Fruit fly (Drosophila melanogaster): ENCODE measurements around the gene CG14020.

The CG14020 gene

dm6 chr2L:5517393-5517792, at the start of gene CG14020:
Gene CG14020, plus strand, starts transcription at chr2L:5517737.
- TF ChIP-seq fru (GFP tag; optimal IDR thresholded peaks at IDR 0.05): no peak
- no peak for TF ChIP-seq tai (GFP tag; optimal IDR thresholded peaks at IDR 0.05)
- TF ChIP-seq ey (GFP tag; optimal IDR thresholded peaks at IDR 0.05): no peak
- TF ChIP-seq brk (GFP tag; optimal IDR thresholded peaks at IDR 0.05): no peak
- no peak for TF ChIP-seq Abd-B (GFP tag; optimal IDR thresholded peaks at IDR 0.05)
- TF ChIP-seq sv (GFP tag; optimal IDR thresholded peaks at IDR 0.05): no peak
- no peak for TF ChIP-seq Vsx2 (GFP tag; optimal IDR thresholded peaks at IDR 0.05; ENCODE audit: partially characterized antibody)
- TF ChIP-seq Dif (GFP tag; optimal IDR thresholded peaks at IDR 0.05; ENCODE audit: partially characterized antibody): no peak
- no peak for TF ChIP-seq CG32264 (GFP tag; optimal IDR thresholded peaks at IDR 0.05)
- no peak for TF ChIP-seq dl (GFP tag; optimal IDR thresholded peaks at IDR 0.05; ENCODE audit: insufficient read depth in 1 of 2, partially characterized antibody in 2 of 2)
- TF ChIP-seq jim (GFP tag; optimal IDR thresholded peaks at IDR 0.05): no peak
- TF ChIP-seq GATAd (GFP tag; optimal IDR thresholded peaks at IDR 0.05): no peak
- TF ChIP-seq usp (GFP tag; optimal IDR thresholded peaks at IDR 0.05): no peak
- no peak for TF ChIP-seq Hr83 (GFP tag; optimal IDR thresholded peaks at IDR 0.05; ENCODE audit: poor library complexity, severe bottlenecking)

DNA sequence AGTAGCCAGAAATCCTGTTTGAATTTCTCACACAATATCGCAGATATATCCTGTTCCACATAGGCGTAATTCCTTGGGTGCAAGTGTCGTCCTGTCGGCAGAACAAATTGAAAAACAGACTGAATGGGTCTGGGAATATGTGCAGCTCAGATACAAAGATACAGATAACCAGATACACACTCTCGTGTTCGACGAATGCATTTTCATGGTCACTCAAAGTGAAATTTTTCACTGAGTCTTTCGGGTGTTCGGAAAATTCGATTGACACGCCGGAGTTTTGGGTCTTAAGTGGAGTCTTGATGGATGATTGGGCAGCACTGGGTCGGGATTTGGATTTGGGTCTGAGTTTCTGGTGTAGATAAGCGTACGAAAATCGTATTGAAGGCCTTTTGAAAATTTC, 49.7 kb upstream of the CG14020 start:
- TF ChIP-seq jim (GFP tag; optimal IDR thresholded peaks at IDR 0.05): no peak
- no peak for TF ChIP-seq usp (GFP tag; optimal IDR thresholded peaks at IDR 0.05)
- TF ChIP-seq ey (GFP tag; optimal IDR thresholded peaks at IDR 0.05): no peak
- no peak for TF ChIP-seq sage (GFP tag; optimal IDR thresholded peaks at IDR 0.05)
- TF ChIP-seq Hr83 (GFP tag; optimal IDR thresholded peaks at IDR 0.05; ENCODE audit: poor library complexity, severe bottlenecking): no peak
- no peak for TF ChIP-seq Sp1 (GFP tag; optimal IDR thresholded peaks at IDR 0.05)

DNA sequence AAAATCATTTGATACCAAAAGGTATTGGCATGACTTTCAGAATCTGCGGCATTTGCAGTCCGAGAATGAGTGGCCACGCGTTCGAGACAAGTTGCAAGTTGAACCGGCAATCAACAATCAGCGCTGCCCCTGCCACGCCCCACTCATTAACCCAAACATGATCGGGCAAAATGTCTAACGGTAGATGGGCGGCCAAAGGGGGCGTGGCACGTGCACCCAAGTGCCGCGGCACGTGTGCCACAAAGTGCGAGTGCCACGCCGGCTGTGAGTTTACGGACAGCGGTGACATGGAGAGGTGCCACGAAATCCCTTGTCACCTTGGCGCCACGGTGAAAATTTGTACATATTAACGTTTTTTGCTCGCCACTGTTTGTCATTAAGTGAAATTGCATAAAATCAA, 48.1 kb upstream of the CG14020 start:
- TF ChIP-seq GATAd (GFP tag; optimal IDR thresholded peaks at IDR 0.05) (no peak), CrebA (GFP tag; optimal IDR thresholded peaks at IDR 0.05; ENCODE audit: borderline replicate concordance) (no peak), lola (GFP tag; optimal IDR thresholded peaks at IDR 0.05) (no peak), Hr78 (GFP tag; optimal IDR thresholded peaks at IDR 0.05) (no peak), Rel (GFP tag; optimal IDR thresholded peaks at IDR 0.05) (no peak), Rel (tag; optimal IDR thresholded peaks at IDR 0.05) (no peak), pan (optimal IDR thresholded peaks at IDR 0.05) (no peak), Mio (GFP tag; optimal IDR thresholded peaks at IDR 0.05) (no peak), HLH106 (tag; optimal IDR thresholded peaks at IDR 0.05) (no peak), h (GFP tag; optimal IDR thresholded peaks at IDR 0.05) (no peak), woc (GFP tag; optimal IDR thresholded peaks at IDR 0.05) (no peak), Hr83 (GFP tag; optimal IDR thresholded peaks at IDR 0.05; ENCODE audit: poor library complexity, severe bottlenecking) (no peak), usp (GFP tag; optimal IDR thresholded peaks at IDR 0.05) (no peak), brk (GFP tag; optimal IDR thresholded peaks at IDR 0.05) (no peak)

dm6 chr2L:5473880-5474446, 43.6 kb upstream of the CG14020 start:
- no peak for TF ChIP-seq woc (GFP tag; optimal IDR thresholded peaks at IDR 0.05)
- TF ChIP-seq jim (GFP tag; optimal IDR thresholded peaks at IDR 0.05): no peak
- TF ChIP-seq lola (GFP tag; optimal IDR thresholded peaks at IDR 0.05): no peak
- no peak for TF ChIP-seq Dfd (GFP tag; optimal IDR thresholded peaks at IDR 0.05)

- TF ChIP-seq Rel (GFP tag; optimal IDR thresholded peaks at IDR 0.05) (no peak), Rel (tag; optimal IDR thresholded peaks at IDR 0.05) (no peak), Sp1 (GFP tag; optimal IDR thresholded peaks at IDR 0.05) (no peak), HLH106 (tag; optimal IDR thresholded peaks at IDR 0.05) (no peak), Abd-B (GFP tag; optimal IDR thresholded peaks at IDR 0.05) (no peak), foxo (GFP tag; optimal IDR thresholded peaks at IDR 0.05) (peak in 1 of 2 experiments; percentile 51), Hr83 (GFP tag; optimal IDR thresholded peaks at IDR 0.05; ENCODE audit: poor library complexity, severe bottlenecking) (no peak), Dif (GFP tag; optimal IDR thresholded peaks at IDR 0.05; ENCODE audit: partially characterized antibody) (no peak), fru (GFP tag; optimal IDR thresholded peaks at IDR 0.05) (peak; percentile 38), pan (optimal IDR thresholded peaks at IDR 0.05) (no peak), CrebA (GFP tag; optimal IDR thresholded peaks at IDR 0.05; ENCODE audit: borderline replicate concordance) (no peak), dsf (GFP tag; optimal IDR thresholded peaks at IDR 0.05; ENCODE audit: borderline replicate concordance) (no peak), Hnf4 (GFP tag; optimal IDR thresholded peaks at IDR 0.05) (no peak), CG32264 (GFP tag; optimal IDR thresholded peaks at IDR 0.05) (no peak), ey (GFP tag; optimal IDR thresholded peaks at IDR 0.05) (peak; percentile 20), sage (GFP tag; optimal IDR thresholded peaks at IDR 0.05) (no peak), h (GFP tag; optimal IDR thresholded peaks at IDR 0.05) (peak; percentile 24), N (GFP tag; optimal IDR thresholded peaks at IDR 0.05) (no peak), Dfd (GFP tag; optimal IDR thresholded peaks at IDR 0.05) (no peak), OdsH (GFP tag; optimal IDR thresholded peaks at IDR 0.05) (no peak), rgr (GFP tag; optimal IDR thresholded peaks at IDR 0.05) (peak; percentile 21), br (GFP tag; optimal IDR thresholded peaks at IDR 0.05) (no peak), Jra (GFP tag; optimal IDR thresholded peaks at IDR 0.05) (no peak), tai (GFP tag; optimal IDR thresholded peaks at IDR 0.05) (no peak), usp (GFP tag; optimal IDR thresholded peaks at IDR 0.05) (no peak), Vsx2 (GFP tag; optimal IDR thresholded peaks at IDR 0.05; ENCODE audit: partially characterized antibody) (no peak), dmrt93B (GFP tag; optimal IDR thresholded peaks at IDR 0.05) (no peak), dl (GFP tag; optimal IDR thresholded peaks at IDR 0.05; ENCODE audit: insufficient read depth in 1 of 2, partially characterized antibody in 2 of 2) (no peak), sv (GFP tag; optimal IDR thresholded peaks at IDR 0.05) (peak; percentile 72), woc (GFP tag; optimal IDR thresholded peaks at IDR 0.05) (no peak), jim (GFP tag; optimal IDR thresholded peaks at IDR 0.05) (no peak), Mio (GFP tag; optimal IDR thresholded peaks at IDR 0.05) (no peak), brk (GFP tag; optimal IDR thresholded peaks at IDR 0.05) (no peak), GATAd (GFP tag; optimal IDR thresholded peaks at IDR 0.05) (no peak)
Measured at dm6 chr2L:5476699-5477098, 40.8 kb upstream of the CG14020 start.
